Worm (Caenorhabditis elegans) whole organism, L2 larva: ENCODE data around the gene Y79H2A.12.

Experiments
- C34F6.9 ChIP-seq: fragments of 150-350 bp; optimal IDR thresholded peaks from 2 replicates; lab custom pipeline; 2014; ENCODE audit warnings: missing biosample characterization, missing genetic modification characterization
- F13H6.1 ChIP-seq: sonication (generic microtip); optimal IDR thresholded peaks from 2 replicates; lab custom pipeline; 2016; ENCODE audit warnings: missing genetic modification characterization, missing compliant biosample characterization
- R02D3.7 ChIP-seq: fragments of 150-350 bp; optimal IDR thresholded peaks from 2 replicates; lab custom pipeline; 2014; ENCODE audit warnings: missing biosample characterization, missing genetic modification characterization
- Y55F3AM.14 ChIP-seq: fragments of 200-800 bp; sonication (Bioruptor generic); optimal IDR thresholded peaks from 2 replicates; lab custom pipeline; 2018; ENCODE audit warnings: mild to moderate bottlenecking, missing genetic modification characterization, missing compliant biosample characterization
- ZK546.5 ChIP-seq: sonication (generic microtip); optimal IDR thresholded peaks from 2 replicates; lab custom pipeline; 2017; ENCODE audit warnings: missing biosample characterization, missing genetic modification characterization
- alr-1 ChIP-seq: fragments of 150-350 bp; optimal IDR thresholded peaks from 2 replicates; lab custom pipeline; 2014; ENCODE audit warnings: missing biosample characterization, missing genetic modification characterization
- ama-1 ChIP-seq: fragments of 150-350 bp; optimal IDR thresholded peaks from 2 replicates; lab custom pipeline; 2018; ENCODE audit warnings: inconsistent platforms
- blmp-1 ChIP-seq: sonication (generic microtip); optimal IDR thresholded peaks from 2 replicates; lab custom pipeline; 2017; ENCODE audit warnings: missing genetic modification characterization, mild to moderate bottlenecking, missing compliant biosample characterization, antibody characterized with exemption, moderate library complexity; ENCODE audit not compliant: insufficient read depth
- ceh-16 ChIP-seq: fragments of 150-350 bp; optimal IDR thresholded peaks from 2 replicates; lab custom pipeline; 2014; ENCODE audit warnings: missing biosample characterization, missing genetic modification characterization
- ceh-82 ChIP-seq: fragments of 150-350 bp; optimal IDR thresholded peaks from 2 replicates; lab custom pipeline; 2014; ENCODE audit warnings: missing biosample characterization, missing genetic modification characterization
- crh-2 ChIP-seq: sonication (generic microtip); optimal IDR thresholded peaks from 2 replicates; lab custom pipeline; 2017; ENCODE audit warnings: missing biosample characterization, missing genetic modification characterization
- egl-27 ChIP-seq: sonication (generic microtip); optimal IDR thresholded peaks from 3 replicates; lab custom pipeline; 2017; ENCODE audit warnings: missing biosample characterization, missing genetic modification reagents, missing genetic modification characterization
- elt-1 ChIP-seq: fragments of 150-350 bp; optimal IDR thresholded peaks from 2 replicates; lab custom pipeline; 2014; ENCODE audit warnings: missing biosample characterization, missing genetic modification characterization
- gmeb-1 ChIP-seq: fragments of 150-350 bp; optimal IDR thresholded peaks from 2 replicates; lab custom pipeline; 2014; ENCODE audit warnings: missing biosample characterization, missing genetic modification characterization
- lin-11 ChIP-seq: fragments of 150-350 bp; sonication (generic microtip); optimal IDR thresholded peaks from 2 replicates; lab custom pipeline; 2014; ENCODE audit warnings: missing biosample characterization, missing genetic modification characterization, inconsistent platforms, mixed read lengths
- lin-39 ChIP-seq: fragments of 150-350 bp; optimal IDR thresholded peaks from 2 replicates; lab custom pipeline; 2014; ENCODE audit warnings: missing biosample characterization, missing genetic modification reagents, missing genetic modification characterization
- lsy-2 ChIP-seq, 2 experiments: fragments of 150-350 bp in 1 of 2; sonication (generic microtip) in 1 of 2; optimal IDR thresholded peaks; 2 replicates each; lab custom pipeline; 2014 to 2017; ENCODE audit warnings: missing biosample characterization in 2 of 2, missing genetic modification characterization in 2 of 2
- mdl-1 ChIP-seq, 2 experiments: fragments of 150-350 bp in 1 of 2; sonication (generic microtip) in 1 of 2; optimal IDR thresholded peaks; 2 replicates each; lab custom pipeline; 2017; ENCODE audit warnings: missing biosample characterization in 2 of 2, missing genetic modification characterization in 2 of 2
- nhr-10 ChIP-seq: sonication (generic microtip); optimal IDR thresholded peaks from 2 replicates; lab custom pipeline; 2017; ENCODE audit warnings: missing biosample characterization, missing genetic modification characterization
- nhr-12 ChIP-seq: fragments of 150-350 bp; optimal IDR thresholded peaks from 2 replicates; lab custom pipeline; 2014; ENCODE audit warnings: missing biosample characterization, missing genetic modification characterization
- nhr-129 ChIP-seq: fragments of 150-350 bp; optimal IDR thresholded peaks from 2 replicates; lab custom pipeline; 2014; ENCODE audit warnings: missing biosample characterization, missing genetic modification characterization
- nhr-21 ChIP-seq: fragments of 150-350 bp; optimal IDR thresholded peaks from 2 replicates; lab custom pipeline; 2014; ENCODE audit warnings: missing biosample characterization, missing genetic modification characterization
- nhr-23 ChIP-seq: fragments of 150-350 bp; optimal IDR thresholded peaks from 2 replicates; lab custom pipeline; 2014; ENCODE audit warnings: missing biosample characterization, missing genetic modification reagents, missing genetic modification characterization
- nhr-25 ChIP-seq: fragments of 150-350 bp; sonication (generic microtip); optimal IDR thresholded peaks from 3 replicates; lab custom pipeline; 2014; ENCODE audit warnings: missing biosample characterization, missing genetic modification characterization
- nhr-77 ChIP-seq: fragments of 150-350 bp; optimal IDR thresholded peaks from 2 replicates; lab custom pipeline; 2014; ENCODE audit warnings: missing biosample characterization, missing genetic modification characterization
- peb-1 ChIP-seq: fragments of 150-350 bp; optimal IDR thresholded peaks from 2 replicates; lab custom pipeline; 2014; ENCODE audit warnings: missing biosample characterization, missing genetic modification characterization
- sem-4 ChIP-seq: fragments of 150-350 bp; optimal IDR thresholded peaks from 2 replicates; lab custom pipeline; 2014; ENCODE audit warnings: missing biosample characterization, missing genetic modification reagents, missing genetic modification characterization
- skn-1 ChIP-seq: sonication (generic microtip); optimal IDR thresholded peaks from 2 replicates; lab custom pipeline; 2017; ENCODE audit warnings: missing biosample characterization, missing genetic modification characterization
- sma-3 ChIP-seq: sonication (generic microtip); optimal IDR thresholded peaks from 2 replicates; lab custom pipeline; 2016; ENCODE audit warnings: missing genetic modification reagents, missing genetic modification characterization, missing compliant biosample characterization
- sma-9 ChIP-seq, 2 experiments: fragments of 150-350 bp in 1 of 2; sonication (generic microtip) in 1 of 2; optimal IDR thresholded peaks; 2 replicates each; lab custom pipeline; 2014 to 2016; ENCODE audit warnings: missing genetic modification characterization in 2 of 2, mild to moderate bottlenecking in 1 of 2, missing biosample characterization in 1 of 2, missing compliant biosample characterization in 1 of 2, missing genetic modification reagents in 1 of 2, moderate library complexity in 1 of 2
- unc-39 ChIP-seq: fragments of 150-350 bp; optimal IDR thresholded peaks from 2 replicates; lab custom pipeline; 2014; ENCODE audit warnings: missing biosample characterization, missing genetic modification characterization
- unc-55 ChIP-seq: fragments of 150-350 bp; sonication (generic microtip); optimal IDR thresholded peaks from 3 replicates; lab custom pipeline; 2014; ENCODE audit warnings: missing biosample characterization, missing genetic modification reagents, missing genetic modification characterization
- unc-62 ChIP-seq: fragments of 150-350 bp; optimal IDR thresholded peaks from 2 replicates; lab custom pipeline; 2014; ENCODE audit warnings: missing biosample characterization, missing genetic modification reagents, missing genetic modification characterization
- zag-1 ChIP-seq: fragments of 150-350 bp; optimal IDR thresholded peaks from 2 replicates; lab custom pipeline; 2014; ENCODE audit warnings: missing biosample characterization, missing genetic modification characterization
- ztf-4 ChIP-seq: fragments of 150-350 bp; optimal IDR thresholded peaks from 2 replicates; lab custom pipeline; 2014; ENCODE audit warnings: missing biosample characterization, missing genetic modification characterization

The Y79H2A.12 gene

ce11 chrIII:12022281-12022680, 6.4 kb downstream of the Y79H2A.12 start:
- TF ChIP-seq nhr-10 (tag; lab: Kevin White, UChicago) (no peak), nhr-12 (tag; lab: Kevin White, UChicago) (no peak), ceh-16 (no peak), blmp-1 (tag; lab: Kevin White, UChicago) (no peak), unc-39 (tag; lab: Kevin White, UChicago) (no peak), nhr-77 (tag; lab: Kevin White, UChicago) (no peak), unc-62 (GFP tag; lab: Kevin White, UChicago) (no peak), crh-2 (tag; lab: Kevin White, UChicago) (no peak), C34F6.9 (tag; lab: Kevin White, UChicago) (no peak), skn-1 (no peak), mdl-1 (tag; optimal IDR thresholded peaks at IDR 0.05; lab: Kevin White, UChicago) (no peak), alr-1 (tag; lab: Kevin White, UChicago) (no peak), R02D3.7 (tag; lab: Kevin White, UChicago) (no peak), peb-1 (no peak), sma-3 (GFP tag; lab: Kevin White, UChicago) (no peak), ZK546.5 (tag; lab: Kevin White, UChicago) (no peak), nhr-23 (tag; lab: Kevin White, UChicago) (no peak), lsy-2 (tag; optimal IDR thresholded peaks at IDR 0.05; lab: Kevin White, UChicago) (no peak), egl-27 (no peak), F13H6.1 (tag; lab: Kevin White, UChicago) (no peak)
- TF ChIP-seq, all 48 proteins: peak for 0

ce11 chrIII:12020074-12020602, 8.5 kb downstream of the Y79H2A.12 start, which contains the start of gene brp-1:
Gene brp-1, plus strand, starts transcription at chrIII:12020552.
- TF ChIP-seq sma-3 (GFP tag; lab: Kevin White, UChicago): peak; percentile 14
- no peak for TF ChIP-seq ztf-4 (tag; lab: Kevin White, UChicago)
- TF ChIP-seq blmp-1 (tag; lab: Kevin White, UChicago): peak; percentile 12
- peak in 1 of 2 experiments; percentile 26 for TF ChIP-seq lsy-2 (tag; optimal IDR thresholded peaks at IDR 0.05; lab: Kevin White, UChicago)
- TF ChIP-seq gmeb-1 (tag; lab: Kevin White, UChicago): peak; percentile 17
- peak; percentile 0 for TF ChIP-seq nhr-129 (tag; lab: Kevin White, UChicago)
- no peak for TF ChIP-seq lin-11 (tag; lab: Kevin White, UChicago)
- TF ChIP-seq nhr-25: peak; percentile 2
- TF ChIP-seq, all 48 proteins: peak for 6

DNA sequence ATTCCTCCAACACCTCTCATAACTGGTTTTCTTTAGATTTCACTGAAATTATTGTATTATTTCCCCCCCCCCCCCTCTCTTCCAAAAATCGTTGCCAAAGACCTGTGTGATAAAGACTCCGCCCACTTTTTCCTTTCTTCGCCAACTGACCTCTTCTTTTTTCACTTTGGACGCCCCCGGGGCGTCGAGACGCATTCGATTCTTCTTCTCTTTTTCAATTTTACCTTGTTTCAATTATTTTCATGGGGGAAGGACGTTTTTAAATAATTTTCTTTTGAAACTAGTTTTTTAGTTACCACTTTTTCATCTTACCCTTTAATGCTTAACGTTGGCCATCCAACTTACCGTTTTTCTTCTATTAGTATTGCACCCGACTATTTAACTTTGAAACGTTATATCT, 10.7 kb downstream of the Y79H2A.12 start:
- TF ChIP-seq ZK546.5 (tag; lab: Kevin White, UChicago): no peak
- TF ChIP-seq ama-1 (lab: Kevin White, UChicago): peak; percentile 55
- TF ChIP-seq nhr-25: peak; percentile 30
- TF ChIP-seq lin-39 (tag; lab: Kevin White, UChicago): no peak
- TF ChIP-seq, all 48 proteins: peak for 2

DNA sequence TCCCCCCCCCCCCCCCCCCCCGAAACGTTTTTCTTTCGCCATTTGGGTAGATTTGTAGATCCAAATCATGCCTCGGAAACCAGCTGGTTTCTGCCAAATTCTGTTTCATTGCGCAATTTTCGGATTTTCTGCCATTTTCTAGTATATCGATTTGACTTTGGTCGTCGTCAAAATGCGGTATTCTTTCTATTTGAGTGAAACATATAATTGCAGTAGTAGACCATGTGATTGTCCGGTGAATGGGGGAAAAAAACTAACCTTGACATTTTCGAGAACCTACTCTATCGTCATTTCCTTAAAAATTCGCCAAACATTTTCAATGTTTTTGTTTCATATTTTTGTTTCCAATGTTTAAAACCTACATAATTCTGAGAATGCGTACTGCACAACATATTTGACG, 13.1 kb downstream of the Y79H2A.12 start:
- TF ChIP-seq nhr-129 (tag; lab: Kevin White, UChicago) (peak; percentile 46), sma-3 (GFP tag; lab: Kevin White, UChicago) (peak; percentile 34), blmp-1 (tag; lab: Kevin White, UChicago) (peak; percentile 17), Y55F3AM.14 (no peak), unc-62 (GFP tag; lab: Kevin White, UChicago) (no peak), sma-9 (GFP tag; optimal IDR thresholded peaks at IDR 0.05; lab: Kevin White, UChicago) (peak; percentile 15), sma-9 (tag; optimal IDR thresholded peaks at IDR 0.05; lab: Kevin White, UChicago) (no peak), nhr-25 (peak; percentile 77)

ce11 chrIII:12015183-12015582, 13.5 kb downstream of the Y79H2A.12 start:
- TF ChIP-seq blmp-1 (tag; lab: Kevin White, UChicago) (no peak), lsy-2 (tag; optimal IDR thresholded peaks at IDR 0.05; lab: Kevin White, UChicago) (no peak)

- no peak for TF ChIP-seq nhr-12 (tag; lab: Kevin White, UChicago)
- peak; percentile 72 for TF ChIP-seq nhr-25
- no peak for TF ChIP-seq nhr-21
- TF ChIP-seq ceh-82: no peak
- no peak for TF ChIP-seq unc-55 (GFP tag; lab: Kevin White, UChicago)
- peak; percentile 52 for TF ChIP-seq sem-4 (tag; lab: Kevin White, UChicago)
- TF ChIP-seq elt-1 (tag; lab: Kevin White, UChicago): no peak
- no peak for TF ChIP-seq zag-1
These were observed 14.2 kb downstream of the Y79H2A.12 start for ce11 chrIII:12014503-12014902.
